Fruit fly (Drosophila melanogaster) whole organism, embryonic: ENCODE measurements around the gene drm.
A peak's percentile ranks its signal among the peaks of the same experiment; 100 is the strongest.

ENCODE experiments used
- Abd-B ChIP-seq: fragments of 200-800 bp; sonication (Bioruptor generic); optimal IDR thresholded peaks from 2 replicates; lab custom pipeline; 2018; ENCODE audit warnings: missing biosample characterization, mild to moderate bottlenecking, missing genetic modification characterization, moderate library complexity
- Aef1 ChIP-seq: fragments of 200-800 bp; sonication (Bioruptor generic); IDR thresholded peaks from 3 replicates; pipeline ENCODE4 v1.3.6; 2022; ENCODE audit warnings: missing biosample characterization, missing genetic modification characterization
- Asciz ChIP-seq: fragments of 200-800 bp; sonication (Bioruptor generic); optimal IDR thresholded peaks from 2 replicates; lab custom pipeline; 2017; ENCODE audit warnings: missing biosample characterization, mild to moderate bottlenecking, missing genetic modification characterization, missing genetic modification reagents
- Awh ChIP-seq: fragments of 200-800 bp; sonication (Bioruptor generic); IDR thresholded peaks from 2 replicates; pipeline ENCODE4, ENCODE4 v1.3.6; 2022; ENCODE audit warnings: missing biosample characterization, missing genetic modification characterization
- Bteb2 ChIP-seq: fragments of 200-800 bp; sonication (Bioruptor generic); optimal IDR thresholded peaks from 2 replicates; lab custom pipeline; 2016; ENCODE audit warnings: missing biosample characterization, missing genetic modification characterization
- CG15269 ChIP-seq: fragments of 200-800 bp; sonication (Bioruptor generic); optimal IDR thresholded peaks from 2 replicates; lab custom pipeline; 2018; ENCODE audit warnings: missing biosample characterization, mild to moderate bottlenecking, missing genetic modification characterization, moderate library complexity
- CG15479 ChIP-seq: fragments of 200-800 bp; sonication (Bioruptor generic); optimal IDR thresholded peaks from 3 replicates; lab custom pipeline; 2019; ENCODE audit warnings: missing biosample characterization, mild to moderate bottlenecking, missing genetic modification characterization, moderate library complexity
- CG17385 ChIP-seq: fragments of 200-800 bp; sonication (Bioruptor generic); optimal IDR thresholded peaks from 3 replicates; lab custom pipeline; 2018; ENCODE audit warnings: missing biosample characterization, mild to moderate bottlenecking, missing genetic modification characterization
- CG17568 ChIP-seq: fragments of 200-800 bp; sonication (Bioruptor generic); optimal IDR thresholded peaks from 2 replicates; lab custom pipeline; 2018; ENCODE audit warnings: missing biosample characterization, mild to moderate bottlenecking, missing genetic modification characterization, moderate library complexity
- CG18011 ChIP-seq: fragments of 200-800 bp; sonication (Bioruptor generic); optimal IDR thresholded peaks from 2 replicates; lab custom pipeline; 2017; ENCODE audit warnings: missing biosample characterization, missing genetic modification characterization, mild to moderate bottlenecking, moderate library complexity, missing genotype
- CG32532 ChIP-seq: fragments of 200-800 bp; sonication (Bioruptor generic); IDR thresholded peaks from 2 replicates; pipeline ENCODE4 v1.3.6; 2022; ENCODE audit warnings: missing biosample characterization, missing genetic modification characterization
- CG34224 ChIP-seq: fragments of 200-800 bp; sonication (Bioruptor generic); IDR thresholded peaks from 3 replicates; pipeline ENCODE4 v1.3.6; 2022; ENCODE audit warnings: missing biosample characterization, missing genetic modification characterization; ENCODE audit not compliant: partially characterized antibody
- CG4424 ChIP-seq: fragments of 200-800 bp; sonication (Bioruptor generic); optimal IDR thresholded peaks from 3 replicates; lab custom pipeline; 2016; ENCODE audit warnings: missing biosample characterization, missing genetic modification characterization
- CG4617 ChIP-seq: fragments of 200-800 bp; sonication (Bioruptor generic); optimal IDR thresholded peaks from 3 replicates; lab custom pipeline; 2016; ENCODE audit warnings: missing biosample characterization, missing genetic modification characterization, borderline replicate concordance
- CG7556 ChIP-seq: fragments of 200-800 bp; sonication (Bioruptor generic); optimal IDR thresholded peaks from 2 replicates; lab custom pipeline; 2017; ENCODE audit warnings: missing biosample characterization, mild to moderate bottlenecking, missing genetic modification characterization
- CG9609 ChIP-seq: fragments of 200-800 bp; sonication (Bioruptor generic); optimal IDR thresholded peaks from 3 replicates; lab custom pipeline; 2016; ENCODE audit warnings: missing biosample characterization, missing genetic modification characterization
- CG9817 ChIP-seq: fragments of 200-800 bp; sonication (Bioruptor generic); optimal IDR thresholded peaks from 2 replicates; lab custom pipeline; 2018; ENCODE audit warnings: missing biosample characterization, mild to moderate bottlenecking, missing genetic modification characterization, moderate library complexity
- CG9876 ChIP-seq: fragments of 200-800 bp; sonication (Bioruptor generic); optimal IDR thresholded peaks from 2 replicates; lab custom pipeline; 2016; ENCODE audit warnings: missing biosample characterization, missing genetic modification characterization
- CHES-1-like ChIP-seq: fragments of 200-800 bp; sonication (Bioruptor generic); optimal IDR thresholded peaks from 2 replicates; lab custom pipeline; 2016; ENCODE audit warnings: missing biosample characterization, missing genetic modification characterization
- Camta ChIP-seq: fragments of 200-800 bp; sonication (Bioruptor generic); optimal IDR thresholded peaks from 2 replicates; lab custom pipeline; 2016; ENCODE audit warnings: missing biosample characterization, missing genetic modification characterization
- Dip2 ChIP-seq: fragments of 200-800 bp; sonication (Bioruptor generic); IDR thresholded peaks from 2 replicates; pipeline ENCODE4 v1.3.6; 2022; ENCODE audit warnings: missing biosample characterization, missing genetic modification characterization
- H15 ChIP-seq: fragments of 200-800 bp; sonication (Bioruptor generic); IDR thresholded peaks from 3 replicates; pipeline ENCODE4 v1.3.6; 2022; ENCODE audit warnings: missing biosample characterization, missing genetic modification characterization
- Hsf ChIP-seq: fragments of 200-800 bp; sonication (Bioruptor generic); optimal IDR thresholded peaks from 3 replicates; lab custom pipeline; 2016; ENCODE audit warnings: missing biosample characterization, missing genetic modification characterization
- MTF-1 ChIP-seq: fragments of 200-800 bp; sonication (Bioruptor generic); optimal IDR thresholded peaks from 2 replicates; lab custom pipeline; 2018; ENCODE audit warnings: missing biosample characterization, mild to moderate bottlenecking, missing genetic modification characterization, borderline replicate concordance
- Nf-YA ChIP-seq: fragments of 200-800 bp; sonication (Bioruptor generic); IDR thresholded peaks from 2 replicates; pipeline ENCODE4 v1.3.6; 2022; ENCODE audit warnings: missing biosample characterization, missing genetic modification characterization
- Six4 ChIP-seq: fragments of 200-800 bp; sonication (Bioruptor generic); optimal IDR thresholded peaks from 2 replicates; lab custom pipeline; 2016; ENCODE audit warnings: missing biosample characterization, missing genetic modification characterization
- Usf ChIP-seq: fragments of 200-800 bp; sonication (Bioruptor generic); optimal IDR thresholded peaks from 2 replicates; lab custom pipeline; 2017; ENCODE audit warnings: missing genotype, missing biosample characterization, missing genetic modification characterization
- al ChIP-seq: fragments of 200-800 bp; sonication (Bioruptor generic); IDR thresholded peaks from 2 replicates; pipeline ENCODE4 v1.3.6; 2022; ENCODE audit warnings: missing biosample characterization, missing genetic modification characterization
- az2 ChIP-seq: fragments of 200-800 bp; sonication (Bioruptor generic); optimal IDR thresholded peaks from 3 replicates; lab custom pipeline; 2016; ENCODE audit warnings: missing biosample characterization, missing genetic modification characterization
- br ChIP-seq: fragments of >200 bp; optimal IDR thresholded peaks from 2 replicates; lab custom pipeline; 2017
- da ChIP-seq: fragments of 200-800 bp; sonication (Bioruptor generic); optimal IDR thresholded peaks from 2 replicates; lab custom pipeline; 2016; ENCODE audit warnings: missing biosample characterization, missing genetic modification characterization
- dan ChIP-seq: fragments of 200-800 bp; sonication (Bioruptor generic); IDR thresholded peaks from 2 replicates; pipeline ENCODE4 v1.3.6; 2022; ENCODE audit warnings: missing biosample characterization, missing genetic modification characterization
- dm ChIP-seq: fragments of 200-800 bp; sonication (Bioruptor generic); optimal IDR thresholded peaks from 3 replicates; lab custom pipeline; 2016; ENCODE audit warnings: missing biosample characterization, missing genetic modification characterization
- ftz-f1 ChIP-seq: fragments of 200-800 bp; sonication (Bioruptor generic); optimal IDR thresholded peaks from 2 replicates; lab custom pipeline; 2016; ENCODE audit warnings: missing biosample characterization, missing genetic modification characterization
- klu ChIP-seq: fragments of 200-800 bp; sonication (Bioruptor generic); IDR thresholded peaks from 2 replicates; pipeline ENCODE4 v1.3.6; 2022; ENCODE audit warnings: missing biosample characterization, missing genetic modification characterization
- mld ChIP-seq: fragments of 200-800 bp; sonication (Bioruptor generic); IDR thresholded peaks from 3 replicates; pipeline ENCODE4 v1.3.6; 2022; ENCODE audit warnings: missing biosample characterization, missing genetic modification characterization; ENCODE audit not compliant: partially characterized antibody
- nerfin-2 ChIP-seq: fragments of 200-800 bp; sonication (Bioruptor generic); IDR thresholded peaks from 2 replicates; pipeline ENCODE4 v1.3.6; 2022; ENCODE audit warnings: missing biosample characterization, missing genetic modification characterization; ENCODE audit not compliant: partially characterized antibody
- odd ChIP-seq: fragments of 200-800 bp; sonication (Bioruptor generic); optimal IDR thresholded peaks from 2 replicates; lab custom pipeline; 2017; ENCODE audit warnings: missing biosample characterization, mild to moderate bottlenecking, missing genetic modification characterization
- onecut ChIP-seq: fragments of 200-800 bp; sonication (Bioruptor generic); IDR thresholded peaks from 2 replicates; pipeline ENCODE4 v1.3.6; 2022; ENCODE audit warnings: missing biosample characterization, missing genetic modification characterization
- pan ChIP-seq, 4 experiments: fragments of >200 bp in 3 of 4; fragments of 200-800 bp in 1 of 4; sonication (Bioruptor generic) in 1 of 4; optimal IDR thresholded peaks in 3 of 4; IDR thresholded peaks in 1 of 4; 2 replicates each; pipeline versions ENCODE4 v1.3.6 to Lab custom; 2017 to 2022; ENCODE audit warnings: missing biosample characterization in 2 of 4, missing genetic modification characterization in 2 of 4, mixed read lengths in 1 of 4
- rib ChIP-seq: fragments of 200-800 bp; sonication (Bioruptor generic); IDR thresholded peaks from 2 replicates; pipeline ENCODE4 v1.3.6; 2022; ENCODE audit warnings: missing biosample characterization, missing genetic modification characterization
- sd ChIP-seq: fragments of 200-800 bp; sonication (Bioruptor generic); optimal IDR thresholded peaks from 3 replicates; lab custom pipeline; 2018; ENCODE audit warnings: missing biosample characterization, mild to moderate bottlenecking, missing genetic modification characterization, moderate library complexity
- sim ChIP-seq: fragments of 200-800 bp; sonication (Bioruptor generic); IDR thresholded peaks from 2 replicates; pipeline ENCODE4 v1.3.6; 2022; ENCODE audit warnings: missing biosample characterization, missing genetic modification characterization
- slou ChIP-seq: fragments of 200-800 bp; sonication (Bioruptor generic); optimal IDR thresholded peaks from 3 replicates; lab custom pipeline; 2016; ENCODE audit warnings: missing biosample characterization, missing genetic modification characterization
- sr ChIP-seq: fragments of 200-800 bp; sonication (Bioruptor generic); IDR thresholded peaks from 3 replicates; pipeline ENCODE4 v1.3.6; 2022; ENCODE audit warnings: missing biosample characterization, missing genetic modification characterization
- tap ChIP-seq: fragments of 200-800 bp; optimal IDR thresholded peaks from 3 replicates; lab custom pipeline; 2019; ENCODE audit warnings: missing biosample characterization, mild to moderate bottlenecking, missing genetic modification characterization, moderate library complexity
- ttk ChIP-seq: fragments of 200-800 bp; sonication (Bioruptor generic); IDR thresholded peaks from 2 replicates; pipeline ENCODE4 v2.1.2; 2022; ENCODE audit warnings: missing biosample characterization, missing genetic modification characterization
- unpg ChIP-seq: fragments of 200-800 bp; sonication (Bioruptor generic); optimal IDR thresholded peaks from 3 replicates; lab custom pipeline; 2018; ENCODE audit warnings: missing biosample characterization, mild to moderate bottlenecking, missing genetic modification characterization, moderate library complexity
- wor ChIP-seq: fragments of 200-800 bp; sonication (Bioruptor generic); IDR thresholded peaks from 2 replicates; pipeline ENCODE4 v1.3.6; 2022; ENCODE audit warnings: missing biosample characterization, missing genetic modification characterization
- zen ChIP-seq: fragments of 200-800 bp; sonication (Bioruptor generic); optimal IDR thresholded peaks from 3 replicates; lab custom pipeline; 2018; ENCODE audit warnings: missing biosample characterization, mild to moderate bottlenecking, missing genetic modification characterization, moderate library complexity

drm gene

dm6 chr2L:3573907-3574306, 34.9 kb downstream of the drm start (continued):
- TF ChIP-seq dm (GFP tag; lab: Kevin White, UChicago) (peak; percentile 42), CG4424 (GFP tag; lab: Kevin White, UChicago) (peak; percentile 80), klu (GFP tag; lab: Robert Waterston, UW) (peak; percentile 36), CG15479 (no peak), nerfin-2 (no peak), Six4 (peak; percentile 67), wor (peak; percentile 66), CG32532 (GFP tag; lab: Robert Waterston, UW) (peak; percentile 32; the same call in 1 of the 2 replicates), CHES-1-like (GFP tag; lab: Kevin White, UChicago) (peak; percentile 70), Camta (peak; percentile 61), Nf-YA (GFP tag; lab: Robert Waterston, UW) (peak; percentile 55; the same call in 1 of the 2 replicates), ttk (GFP tag; lab: Robert Waterston, UW) (peak; percentile 86), CG34224 (GFP tag; lab: Robert Waterston, UW) (no peak), az2 (peak; percentile 81), tap (peak; percentile 61), sim (GFP tag; lab: Robert Waterston, UW) (peak; percentile 74), dan (peak; percentile 59; the same call in 1 of the 2 replicates), CG9817 (peak; percentile 49), CG17568 (peak; percentile 10), rib (GFP tag; lab: Robert Waterston, UW) (no peak), Usf (GFP tag; lab: Kevin White, UChicago) (peak; percentile 73), ftz-f1 (GFP tag; lab: Kevin White, UChicago) (no peak), MTF-1 (GFP tag; lab: Kevin White, UChicago) (peak; percentile 19), Aef1 (GFP tag; lab: Robert Waterston, UW) (peak; percentile 51), sr (GFP tag; lab: Robert Waterston, UW) (peak; percentile 50; the same call in 2 of the 3 replicates), Asciz (GFP tag; lab: Kevin White, UChicago) (peak; percentile 48), H15 (GFP tag; lab: Robert Waterston, UW) (peak; percentile 82), Awh (GFP tag; lab: Robert Waterston, UW) (peak; percentile 76), CG9609 (GFP tag; lab: Kevin White, UChicago) (peak; percentile 80), CG4617 (GFP tag; lab: Kevin White, UChicago) (no peak), odd (peak; percentile 77), unpg (peak; percentile 87), br (lab: Kevin White, UChicago) (no peak), CG18011 (GFP tag; lab: Kevin White, UChicago) (no peak), Dip2 (GFP tag; lab: Robert Waterston, UW) (peak; percentile 33; the same call in 1 of the 2 replicates), zen (tag; lab: Kevin White, UChicago) (peak; percentile 76), CG7556 (GFP tag; lab: Kevin White, UChicago) (peak; percentile 34), slou (no peak), Bteb2 (GFP tag; lab: Kevin White, UChicago) (no peak), sd (tag; lab: Kevin White, UChicago) (no peak), al (no peak), CG9876 (GFP tag; lab: Kevin White, UChicago) (peak; percentile 41), pan (optimal IDR thresholded peaks at IDR 0.05; lab: Kevin White, UChicago) (no peak), pan (GFP tag; optimal IDR thresholded peaks at IDR 0.05 in 1 of 2, IDR thresholded peaks at IDR 0.05 in 1 of 2) (peak in 1 of 2 experiments; percentile 83), da (peak; percentile 37), Abd-B (GFP tag; lab: Kevin White, UChicago) (peak; percentile 83), onecut (peak; percentile 84), mld (no peak), CG17385 (peak; percentile 71), Hsf (GFP tag; lab: Kevin White, UChicago) (peak; percentile 76), CG15269 (tag; lab: Kevin White, UChicago) (peak; percentile 72)
